Fruit fly (Drosophila melanogaster) whole organism, embryonic: ENCODE results near the gene shf.

Source experiments
- Asciz ChIP-seq: fragments of 200-800 bp; sonication (Bioruptor generic); optimal IDR thresholded peaks from 2 replicates; lab custom pipeline; 2017; ENCODE audit warnings: missing biosample characterization, mild to moderate bottlenecking, missing genetic modification characterization, missing genetic modification reagents
- BtbVII ChIP-seq: fragments of 200-800 bp; sonication (Bioruptor generic); optimal IDR thresholded peaks from 3 replicates; lab custom pipeline; 2017; ENCODE audit warnings: missing biosample characterization, mild to moderate bottlenecking, missing genetic modification characterization
- Bteb2 ChIP-seq: fragments of 200-800 bp; sonication (Bioruptor generic); optimal IDR thresholded peaks from 2 replicates; lab custom pipeline; 2016; ENCODE audit warnings: missing biosample characterization, missing genetic modification characterization
- CG10209 ChIP-seq: fragments of 200-800 bp; sonication (Bioruptor generic); optimal IDR thresholded peaks from 3 replicates; lab custom pipeline; 2017; ENCODE audit warnings: missing biosample characterization, mild to moderate bottlenecking, missing genetic modification characterization, missing genetic modification reagents
- CG10654 ChIP-seq: fragments of 200-800 bp; sonication (Bioruptor generic); optimal IDR thresholded peaks from 2 replicates; lab custom pipeline; 2016; ENCODE audit warnings: missing biosample characterization, missing genetic modification characterization
- CG12219 ChIP-seq: fragments of 200-800 bp; sonication (Bioruptor generic); optimal IDR thresholded peaks from 3 replicates; lab custom pipeline; 2018; ENCODE audit warnings: missing biosample characterization, mild to moderate bottlenecking, missing genetic modification characterization
- CG13123 ChIP-seq: fragments of 200-800 bp; sonication (Bioruptor generic); optimal IDR thresholded peaks from 2 replicates; lab custom pipeline; 2016; ENCODE audit warnings: missing biosample characterization, missing genetic modification characterization
- CG14014 ChIP-seq: fragments of 200-800 bp; sonication (Bioruptor generic); IDR thresholded peaks from 2 replicates; pipeline ENCODE4 v1.3.6; 2022; ENCODE audit warnings: missing biosample characterization, missing genetic modification characterization
- CG14441 ChIP-seq: fragments of 200-800 bp; sonication (Bioruptor generic); IDR thresholded peaks from 2 replicates; pipeline ENCODE4 v1.3.6; 2022; ENCODE audit warnings: missing biosample characterization, missing genetic modification characterization
- CG1602 ChIP-seq: fragments of 200-800 bp; sonication (Bioruptor generic); optimal IDR thresholded peaks from 3 replicates; lab custom pipeline; 2016; ENCODE audit warnings: missing biosample characterization, missing genetic modification characterization
- CG1603 ChIP-seq: fragments of 200-800 bp; sonication (Bioruptor generic); optimal IDR thresholded peaks from 2 replicates; lab custom pipeline; 2019; ENCODE audit warnings: missing biosample characterization, mild to moderate bottlenecking, missing genetic modification characterization, moderate library complexity
- CG17612 ChIP-seq: fragments of 200-800 bp; sonication (Bioruptor generic); IDR thresholded peaks from 2 replicates; pipeline ENCODE4 v1.3.6; 2022; ENCODE audit warnings: missing biosample characterization, missing genetic modification characterization
- CG2678 ChIP-seq: fragments of 200-800 bp; sonication (Bioruptor generic); optimal IDR thresholded peaks from 3 replicates; lab custom pipeline; 2019; ENCODE audit warnings: missing biosample characterization, mild to moderate bottlenecking, missing genetic modification characterization, moderate library complexity
- CG2712 ChIP-seq: fragments of 200-800 bp; optimal IDR thresholded peaks from 3 replicates; lab custom pipeline; 2019; ENCODE audit warnings: missing biosample characterization, mild to moderate bottlenecking, missing genetic modification characterization, moderate library complexity
- CG2889 ChIP-seq: fragments of 200-800 bp; sonication (Bioruptor generic); IDR thresholded peaks from 3 replicates; pipeline ENCODE4 v1.3.6; 2022; ENCODE audit warnings: missing biosample characterization, missing genetic modification characterization
- CG3065 ChIP-seq: fragments of 200-800 bp; sonication (Bioruptor generic); optimal IDR thresholded peaks from 2 replicates; lab custom pipeline; 2016; ENCODE audit warnings: missing biosample characterization, missing genetic modification characterization
- CG4730 ChIP-seq: fragments of 200-800 bp; sonication (Bioruptor generic); IDR thresholded peaks from 2 replicates; pipeline ENCODE4 v1.3.6; 2022; ENCODE audit warnings: missing biosample characterization, missing genetic modification characterization
- CG4820 ChIP-seq: fragments of 200-800 bp; sonication (Bioruptor generic); optimal IDR thresholded peaks from 3 replicates; lab custom pipeline; 2016; ENCODE audit warnings: missing biosample characterization, missing genetic modification characterization
- CG6813 ChIP-seq: fragments of 200-800 bp; sonication (Bioruptor generic); optimal IDR thresholded peaks from 2 replicates; lab custom pipeline; 2017; ENCODE audit warnings: missing biosample characterization, missing genetic modification characterization, mild to moderate bottlenecking, moderate library complexity, missing genetic modification reagents
- CG7271 ChIP-seq: fragments of 200-800 bp; sonication (Bioruptor generic); optimal IDR thresholded peaks from 2 replicates; lab custom pipeline; 2018; ENCODE audit warnings: missing biosample characterization, mild to moderate bottlenecking, missing genetic modification characterization, moderate library complexity
- CG7357 ChIP-seq: fragments of 200-800 bp; sonication (Bioruptor generic); IDR thresholded peaks from 3 replicates; pipeline ENCODE4 v1.3.6; 2022; ENCODE audit warnings: missing biosample characterization, missing genetic modification characterization
- CG8281 ChIP-seq: fragments of 200-800 bp; sonication (Bioruptor generic); optimal IDR thresholded peaks from 2 replicates; lab custom pipeline; 2018; ENCODE audit warnings: missing biosample characterization, mild to moderate bottlenecking, missing genetic modification characterization, moderate library complexity
- CG8290 ChIP-seq, 3 experiments: fragments of 200-800 bp; sonication (Bioruptor generic); optimal IDR thresholded peaks; 2 replicates each; lab custom pipeline; 2016 to 2019; ENCODE audit warnings: missing biosample characterization in 3 of 3, missing genetic modification characterization in 3 of 3, mild to moderate bottlenecking in 2 of 3, moderate library complexity in 1 of 3
- CG8944 ChIP-seq: fragments of 200-800 bp; sonication (Bioruptor generic); optimal IDR thresholded peaks from 3 replicates; lab custom pipeline; 2016; ENCODE audit warnings: missing biosample characterization, missing genetic modification characterization
- Dip3 ChIP-seq: fragments of 200-800 bp; sonication (Bioruptor generic); optimal IDR thresholded peaks from 3 replicates; lab custom pipeline; 2016; ENCODE audit warnings: missing biosample characterization, missing genetic modification characterization
- HLH54F ChIP-seq: fragments of 200-800 bp; sonication (Bioruptor generic); optimal IDR thresholded peaks from 3 replicates; lab custom pipeline; 2016; ENCODE audit warnings: missing biosample characterization, missing genetic modification characterization
- Ravus ChIP-seq: fragments of 200-800 bp; sonication (Bioruptor generic); IDR thresholded peaks from 2 replicates; pipeline ENCODE4 v1.3.6; 2022; ENCODE audit warnings: missing biosample characterization, missing genetic modification characterization
- Trl ChIP-seq, 3 experiments: fragments of >200 bp in 2 of 3; fragments of 200-800 bp in 1 of 3; sonication (Bioruptor generic) in 1 of 3; optimal IDR thresholded peaks; 2 replicates in 1 of 3; 3 replicates in 2 of 3; lab custom pipeline; 2016 to 2017; ENCODE audit warnings: missing biosample characterization in 1 of 3, missing genetic modification characterization in 1 of 3
- Vsx1 ChIP-seq: fragments of 200-800 bp; sonication (Bioruptor generic); optimal IDR thresholded peaks from 2 replicates; lab custom pipeline; 2017; ENCODE audit warnings: missing biosample characterization, mild to moderate bottlenecking, missing genetic modification characterization, missing genetic modification reagents
- al ChIP-seq: fragments of 200-800 bp; sonication (Bioruptor generic); IDR thresholded peaks from 2 replicates; pipeline ENCODE4 v1.3.6; 2022; ENCODE audit warnings: missing biosample characterization, missing genetic modification characterization
- ara ChIP-seq: fragments of 200-800 bp; sonication (Bioruptor generic); IDR thresholded peaks from 2 replicates; pipeline ENCODE4 v1.3.6; 2022; ENCODE audit warnings: missing biosample characterization, missing genetic modification characterization
- bigmax ChIP-seq: fragments of 200-800 bp; sonication (Bioruptor generic); optimal IDR thresholded peaks from 2 replicates; lab custom pipeline; 2018; ENCODE audit warnings: missing biosample characterization, mild to moderate bottlenecking, missing genetic modification characterization
- btn ChIP-seq: fragments of 200-800 bp; sonication (Bioruptor generic); optimal IDR thresholded peaks from 2 replicates; lab custom pipeline; 2016; ENCODE audit warnings: missing biosample characterization, missing genetic modification characterization
- cad ChIP-seq: fragments of >200 bp; optimal IDR thresholded peaks from 2 replicates; lab custom pipeline; 2017; ENCODE audit warnings: missing biosample characterization, missing genetic modification characterization
- ci ChIP-seq: fragments of 200-800 bp; sonication (Bioruptor generic); IDR thresholded peaks from 3 replicates; pipeline ENCODE4 v1.3.6; 2022; ENCODE audit warnings: missing biosample characterization, missing genetic modification characterization
- dpn ChIP-seq, 2 experiments: fragments of 200-800 bp; sonication (Bioruptor generic); optimal IDR thresholded peaks; 3 replicates each; lab custom pipeline; 2016; ENCODE audit warnings: missing biosample characterization in 2 of 2, missing genetic modification characterization in 2 of 2
- grau ChIP-seq: fragments of 200-800 bp; optimal IDR thresholded peaks from 3 replicates; lab custom pipeline; 2019; ENCODE audit warnings: missing biosample characterization, mild to moderate bottlenecking, missing genetic modification characterization, moderate library complexity
- hb ChIP-seq: fragments of 200-800 bp; sonication (Bioruptor generic); IDR thresholded peaks from 3 replicates; pipeline ENCODE4 v1.3.6; 2022; ENCODE audit warnings: missing biosample characterization, missing genetic modification characterization; ENCODE audit not compliant: partially characterized antibody
- klu ChIP-seq: fragments of 200-800 bp; sonication (Bioruptor generic); IDR thresholded peaks from 2 replicates; pipeline ENCODE4 v1.3.6; 2022; ENCODE audit warnings: missing biosample characterization, missing genetic modification characterization
- knrl ChIP-seq: fragments of 200-800 bp; sonication (Bioruptor generic); IDR thresholded peaks from 3 replicates; pipeline ENCODE4 v1.3.6; 2022; ENCODE audit warnings: missing biosample characterization, missing genetic modification characterization; ENCODE audit not compliant: partially characterized antibody
- lilli ChIP-seq: fragments of 200-800 bp; sonication (Bioruptor generic); optimal IDR thresholded peaks from 3 replicates; lab custom pipeline; 2016; ENCODE audit warnings: missing biosample characterization, missing genetic modification characterization
- luna ChIP-seq: fragments of 200-800 bp; sonication (Bioruptor generic); optimal IDR thresholded peaks from 2 replicates; lab custom pipeline; 2016; ENCODE audit warnings: missing biosample characterization, missing genetic modification characterization
- oc ChIP-seq: fragments of 200-800 bp; sonication (Bioruptor generic); optimal IDR thresholded peaks from 2 replicates; lab custom pipeline; 2018; ENCODE audit warnings: missing biosample characterization, mild to moderate bottlenecking, missing genetic modification characterization, moderate library complexity
- phol ChIP-seq: fragments of 200-800 bp; sonication (Bioruptor generic); optimal IDR thresholded peaks from 3 replicates; lab custom pipeline; 2018; ENCODE audit warnings: missing biosample characterization, mild to moderate bottlenecking, missing genetic modification characterization, moderate library complexity
- ro ChIP-seq: fragments of 200-800 bp; sonication (Bioruptor generic); IDR thresholded peaks from 2 replicates; pipeline ENCODE4 v1.3.6; 2022; ENCODE audit warnings: missing biosample characterization, missing genetic modification characterization
- sc ChIP-seq, 3 experiments: fragments of >200 bp in 2 of 3; fragments of 200-800 bp in 1 of 3; sonication (Bioruptor generic) in 1 of 3; optimal IDR thresholded peaks; 2 replicates in 2 of 3; 3 replicates in 1 of 3; lab custom pipeline; 2017; ENCODE audit warnings: mild to moderate bottlenecking in 1 of 3, missing biosample characterization in 1 of 3, missing genetic modification characterization in 1 of 3, missing genetic modification reagents in 1 of 3
- slbo ChIP-seq: fragments of 200-800 bp; sonication (Bioruptor generic); IDR thresholded peaks from 2 replicates; pipeline ENCODE4 v1.3.6; 2022; ENCODE audit warnings: missing biosample characterization, missing genetic modification characterization
- vnd ChIP-seq: fragments of 200-800 bp; sonication (Bioruptor generic); IDR thresholded peaks from 3 replicates; pipeline ENCODE4 v1.3.6; 2022; ENCODE audit warnings: missing biosample characterization, missing genetic modification characterization; ENCODE audit not compliant: partially characterized antibody
- wek ChIP-seq: fragments of 200-800 bp; sonication (Bioruptor generic); optimal IDR thresholded peaks from 3 replicates; lab custom pipeline; 2018; ENCODE audit warnings: missing biosample characterization, mild to moderate bottlenecking, missing genetic modification characterization, moderate library complexity

Gene shf

dm6 chrX:6741184-6741586, 38.3 kb downstream of the shf start (continued):
- peak; percentile 73 for TF ChIP-seq lilli
- TF ChIP-seq CG13123 (GFP tag; lab: Kevin White, UChicago): no peak
- TF ChIP-seq oc (tag; lab: Kevin White, UChicago): no peak
- 0 out of 2 replicates have a peak, but pooled peaks have one; percentile 27 for TF ChIP-seq klu (GFP tag; lab: Robert Waterston, UW)
- peak; percentile 0 for TF ChIP-seq Asciz
- TF ChIP-seq Trl (optimal IDR thresholded peaks at IDR 0.05; lab: Kevin White, UChicago): no peak
- TF ChIP-seq Trl (GFP tag; optimal IDR thresholded peaks at IDR 0.05; lab: Kevin White, UChicago): peak; percentile 50
- no peak for TF ChIP-seq CG10209 (GFP tag; lab: Kevin White, UChicago)
- peak; percentile 49 for TF ChIP-seq CG2678
- no peak for TF ChIP-seq CG8944 (GFP tag; lab: Kevin White, UChicago)
- TF ChIP-seq vnd (GFP tag; lab: Robert Waterston, UW): peak; percentile 61
- peak; percentile 87 for TF ChIP-seq CG1603 (tag; lab: Kevin White, UChicago)
- TF ChIP-seq CG17612: no peak
- TF ChIP-seq bigmax (GFP tag; lab: Kevin White, UChicago): peak; percentile 66
- no peak for TF ChIP-seq luna (GFP tag; lab: Kevin White, UChicago)
- no peak for TF ChIP-seq CG1602 (GFP tag; lab: Kevin White, UChicago)
- TF ChIP-seq al (GFP tag; lab: Robert Waterston, UW): peak; percentile 13; the same call in 1 of the 2 replicates
- peak; percentile 45 to 65 for TF ChIP-seq dpn (GFP tag; optimal IDR thresholded peaks at IDR 0.05; lab: Kevin White, UChicago)
- TF ChIP-seq HLH54F (GFP tag; lab: Kevin White, UChicago): peak; percentile 23
- TF ChIP-seq CG8290 (GFP tag; optimal IDR thresholded peaks at IDR 0.05; lab: Kevin White, UChicago): peak; percentile 82
- peak in 1 of 2 experiments; percentile 91 for TF ChIP-seq CG8290 (tag; optimal IDR thresholded peaks at IDR 0.05; lab: Kevin White, UChicago)
- TF ChIP-seq CG6813 (GFP tag; lab: Kevin White, UChicago): no peak
- peak; percentile 7 for TF ChIP-seq BtbVII (GFP tag; lab: Kevin White, UChicago)
- TF ChIP-seq phol (tag; lab: Kevin White, UChicago): peak; percentile 48
- no peak for TF ChIP-seq CG3065 (GFP tag; lab: Kevin White, UChicago)
- TF ChIP-seq CG2712 (tag; lab: Kevin White, UChicago): peak; percentile 56
- TF ChIP-seq CG14441 (GFP tag; lab: Robert Waterston, UW): peak; percentile 80
- TF ChIP-seq hb (GFP tag; lab: Robert Waterston, UW): peak; percentile 76
- no peak; the same call in 1 of the 2 replicates for TF ChIP-seq Ravus (GFP tag; lab: Robert Waterston, UW)
- no peak for TF ChIP-seq ro
- peak; percentile 52; the same call in 1 of the 2 replicates for TF ChIP-seq CG14014 (GFP tag; lab: Robert Waterston, UW)
- peak; percentile 12 for TF ChIP-seq Bteb2 (GFP tag; lab: Kevin White, UChicago)
- TF ChIP-seq CG7271 (tag; lab: Kevin White, UChicago): no peak
- peak; percentile 72 for TF ChIP-seq knrl (GFP tag; lab: Robert Waterston, UW)
- 0 out of 3 replicates have a peak, but pooled peaks have one; percentile 33 for TF ChIP-seq CG2889 (GFP tag; lab: Robert Waterston, UW)
- TF ChIP-seq CG4730: no peak
- TF ChIP-seq grau: peak; percentile 51
- TF ChIP-seq CG7357 (GFP tag; lab: Robert Waterston, UW): 0 out of 3 replicates have a peak, but pooled peaks have one; percentile 15
- peak; percentile 55 for TF ChIP-seq Dip3 (GFP tag; lab: Kevin White, UChicago)
- TF ChIP-seq cad: no peak
- no peak for TF ChIP-seq Vsx1 (GFP tag; lab: Kevin White, UChicago)
- peak; percentile 27 for TF ChIP-seq CG10654 (GFP tag; lab: Kevin White, UChicago)
- peak; percentile 2 for TF ChIP-seq CG4820 (GFP tag; lab: Kevin White, UChicago)
- no peak for TF ChIP-seq wek (GFP tag; lab: Kevin White, UChicago)
- TF ChIP-seq slbo (GFP tag; lab: Robert Waterston, UW): peak; percentile 74
- TF ChIP-seq ara (GFP tag; lab: Robert Waterston, UW): no peak
- TF ChIP-seq CG12219: no peak
- no peak for TF ChIP-seq CG8281
- peak; percentile 71 for TF ChIP-seq ci (GFP tag; lab: Robert Waterston, UW)
- no peak for TF ChIP-seq btn (GFP tag; lab: Kevin White, UChicago)
- TF ChIP-seq sc (optimal IDR thresholded peaks at IDR 0.05; lab: Kevin White, UChicago): no peak
- no peak for TF ChIP-seq sc (GFP tag; optimal IDR thresholded peaks at IDR 0.05; lab: Kevin White, UChicago)
